Fruit fly (Drosophila melanogaster) whole organism, pupa: ENCODE results near the gene CG7653.

Source experiments
- CG10348 ChIP-seq: fragments of 200-800 bp; sonication (Bioruptor generic); IDR thresholded peaks from 2 replicates; pipeline ENCODE4 v1.3.6; 2022; ENCODE audit warnings: missing biosample characterization, missing genetic modification characterization
- CG15710 ChIP-seq: fragments of 200-800 bp; sonication (Bioruptor generic); optimal IDR thresholded peaks from 2 replicates; lab custom pipeline; 2018; ENCODE audit warnings: missing biosample characterization, mild to moderate bottlenecking, missing genetic modification characterization, moderate library complexity
- CG32121 ChIP-seq: fragments of 200-800 bp; sonication (Bioruptor generic); IDR thresholded peaks from 2 replicates; pipeline ENCODE4 v1.3.6; 2022; ENCODE audit warnings: missing biosample characterization, missing genetic modification characterization
- CG4496 ChIP-seq: fragments of 200-800 bp; sonication (Bioruptor generic); IDR thresholded peaks from 3 replicates; pipeline ENCODE4 v1.3.6; 2022; ENCODE audit warnings: missing biosample characterization, missing genetic modification characterization
- CG8301 ChIP-seq: fragments of 200-800 bp; sonication (Bioruptor generic); optimal IDR thresholded peaks from 2 replicates; lab custom pipeline; 2018; ENCODE audit warnings: missing biosample characterization, mild to moderate bottlenecking, missing genetic modification characterization
- CG9948 ChIP-seq: fragments of 200-800 bp; sonication (Bioruptor generic); optimal IDR thresholded peaks from 2 replicates; lab custom pipeline; 2018; ENCODE audit warnings: missing biosample characterization, mild to moderate bottlenecking, missing genetic modification characterization, moderate library complexity
- EcR ChIP-seq: fragments of 200-800 bp; sonication (Bioruptor generic); optimal IDR thresholded peaks from 3 replicates; lab custom pipeline; 2019; ENCODE audit warnings: missing biosample characterization, missing genetic modification characterization, mild to moderate bottlenecking, moderate library complexity, missing genetic modification reagents
- Ets98B ChIP-seq: fragments of 200-800 bp; sonication (Bioruptor generic); IDR thresholded peaks from 2 replicates; pipeline ENCODE4 v1.3.6; 2022; ENCODE audit warnings: missing biosample characterization, missing genetic modification characterization
- Pif1A ChIP-seq: fragments of 200-800 bp; sonication (Bioruptor generic); optimal IDR thresholded peaks from 3 replicates; lab custom pipeline; 2016; ENCODE audit warnings: missing biosample characterization, missing genetic modification characterization
- Pif1B ChIP-seq: fragments of 200-800 bp; sonication (Bioruptor generic); optimal IDR thresholded peaks from 3 replicates; lab custom pipeline; 2016; ENCODE audit warnings: missing biosample characterization, missing genetic modification characterization
- Snoo ChIP-seq: fragments of 200-800 bp; sonication (Bioruptor generic); optimal IDR thresholded peaks from 3 replicates; lab custom pipeline; 2017; ENCODE audit warnings: missing biosample characterization, mild to moderate bottlenecking, missing genetic modification characterization, inconsistent platforms
- gl ChIP-seq: fragments of 200-800 bp; sonication (Bioruptor generic); optimal IDR thresholded peaks from 2 replicates; lab custom pipeline; 2018; ENCODE audit warnings: missing biosample characterization, mild to moderate bottlenecking, missing genetic modification characterization

DNA sequence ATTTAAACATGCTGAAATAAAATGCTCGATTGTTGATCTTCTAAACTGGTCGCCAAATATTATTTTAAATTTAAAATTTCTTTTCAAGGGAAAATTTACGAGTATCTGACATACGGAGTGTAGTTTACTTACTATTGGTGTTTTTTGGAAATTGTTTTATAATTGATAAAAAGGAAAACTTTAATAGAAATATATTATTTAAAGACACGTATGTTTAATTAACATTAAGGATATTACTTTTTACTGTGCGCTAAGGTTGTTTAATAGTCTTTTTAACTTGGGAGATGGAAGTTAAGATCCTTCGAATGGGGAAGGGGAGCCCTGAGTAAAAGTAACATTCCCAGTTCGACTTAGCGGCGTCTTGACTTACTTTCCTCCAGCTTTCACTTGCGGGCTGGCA is at the start of gene CG7653:
- TF ChIP-seq CG9948 (tag; lab: Kevin White, UChicago) (no peak), CG4496 (no peak), EcR (no peak), CG8301 (tag; lab: Kevin White, UChicago) (no peak), CG10348 (GFP tag; lab: Robert Waterston, UW) (no peak), Pif1B (GFP tag; lab: Kevin White, UChicago) (no peak), CG32121 (GFP tag; lab: Robert Waterston, UW) (no peak), CG15710 (tag; lab: Kevin White, UChicago) (no peak), Snoo (tag; lab: Kevin White, UChicago) (no peak), Pif1A (no peak), Ets98B (GFP tag; lab: Robert Waterston, UW) (no peak), gl (tag; lab: Kevin White, UChicago) (no peak)
